Fruit fly (Drosophila melanogaster) whole organism, embryonic: ENCODE data around the gene RpL8.

Experiments
- Abd-B ChIP-seq: fragments of 200-800 bp; sonication (Bioruptor generic); optimal IDR thresholded peaks from 2 replicates; lab custom pipeline; 2018; ENCODE audit warnings: missing biosample characterization, mild to moderate bottlenecking, missing genetic modification characterization, moderate library complexity
- Bdp1 ChIP-seq: fragments of 200-800 bp; sonication (Bioruptor generic); optimal IDR thresholded peaks from 3 replicates; lab custom pipeline; 2016; ENCODE audit warnings: missing biosample characterization, missing genetic modification characterization
- BtbVII ChIP-seq: fragments of 200-800 bp; sonication (Bioruptor generic); optimal IDR thresholded peaks from 3 replicates; lab custom pipeline; 2017; ENCODE audit warnings: missing biosample characterization, mild to moderate bottlenecking, missing genetic modification characterization
- Bteb2 ChIP-seq: fragments of 200-800 bp; sonication (Bioruptor generic); optimal IDR thresholded peaks from 2 replicates; lab custom pipeline; 2016; ENCODE audit warnings: missing biosample characterization, missing genetic modification characterization
- CG10366 ChIP-seq: fragments of 200-800 bp; sonication (Bioruptor generic); IDR thresholded peaks from 2 replicates; pipeline ENCODE4 v1.3.6; 2022; ENCODE audit warnings: missing biosample characterization, missing genetic modification characterization
- CG10565 ChIP-seq: fragments of 200-800 bp; sonication (Bioruptor generic); optimal IDR thresholded peaks from 3 replicates; lab custom pipeline; 2016; ENCODE audit warnings: missing biosample characterization, mild to moderate bottlenecking, missing genetic modification characterization
- CG13894 ChIP-seq: fragments of 200-800 bp; sonication (Bioruptor generic); optimal IDR thresholded peaks from 3 replicates; lab custom pipeline; 2018; ENCODE audit warnings: missing biosample characterization, mild to moderate bottlenecking, missing genetic modification characterization, moderate library complexity
- CG1529 ChIP-seq: fragments of 200-800 bp; sonication (Bioruptor generic); optimal IDR thresholded peaks from 3 replicates; lab custom pipeline; 2018; ENCODE audit warnings: missing biosample characterization, missing genetic modification characterization
- CG15479 ChIP-seq: fragments of 200-800 bp; sonication (Bioruptor generic); optimal IDR thresholded peaks from 3 replicates; lab custom pipeline; 2019; ENCODE audit warnings: missing biosample characterization, mild to moderate bottlenecking, missing genetic modification characterization, moderate library complexity
- CG17359 ChIP-seq: fragments of 200-800 bp; sonication (Bioruptor generic); optimal IDR thresholded peaks from 3 replicates; lab custom pipeline; 2018; ENCODE audit warnings: missing biosample characterization, mild to moderate bottlenecking, missing genetic modification characterization, moderate library complexity
- CG18599 ChIP-seq: fragments of 200-800 bp; sonication (Bioruptor generic); optimal IDR thresholded peaks from 3 replicates; lab custom pipeline; 2017; ENCODE audit warnings: missing biosample characterization, missing genetic modification characterization, mild to moderate bottlenecking, moderate library complexity, missing genetic modification reagents
- CG30431 ChIP-seq: fragments of 200-800 bp; sonication (Bioruptor generic); optimal IDR thresholded peaks from 2 replicates; lab custom pipeline; 2017; ENCODE audit warnings: missing biosample characterization, missing genetic modification characterization
- CG31441 ChIP-seq: fragments of 200-800 bp; sonication (Bioruptor generic); IDR thresholded peaks from 2 replicates; pipeline ENCODE4 v1.3.6; 2022; ENCODE audit warnings: missing biosample characterization, missing genetic modification characterization
- CG3163 ChIP-seq: fragments of 200-800 bp; sonication (Bioruptor generic); optimal IDR thresholded peaks from 3 replicates; lab custom pipeline; 2016; ENCODE audit warnings: missing biosample characterization, missing genetic modification characterization
- CG32772 ChIP-seq: fragments of 200-800 bp; sonication (Bioruptor generic); IDR thresholded peaks from 2 replicates; pipeline ENCODE4 v1.3.6; 2022; ENCODE audit warnings: missing biosample characterization, missing genetic modification characterization
- CG4730 ChIP-seq: fragments of 200-800 bp; sonication (Bioruptor generic); IDR thresholded peaks from 2 replicates; pipeline ENCODE4 v1.3.6; 2022; ENCODE audit warnings: missing biosample characterization, missing genetic modification characterization
- CG7745 ChIP-seq: fragments of 200-800 bp; sonication (Bioruptor generic); optimal IDR thresholded peaks from 2 replicates; lab custom pipeline; 2018; ENCODE audit warnings: missing biosample characterization, mild to moderate bottlenecking, missing genetic modification characterization, moderate library complexity
- CG7839 ChIP-seq: fragments of 200-800 bp; sonication (Bioruptor generic); optimal IDR thresholded peaks from 3 replicates; lab custom pipeline; 2018; ENCODE audit warnings: missing biosample characterization, mild to moderate bottlenecking, missing genetic modification characterization, moderate library complexity
- CG9932 ChIP-seq: fragments of 200-800 bp; sonication (Bioruptor generic); IDR thresholded peaks from 2 replicates; pipeline ENCODE4 v1.3.6; 2022; ENCODE audit warnings: missing biosample characterization, missing genetic modification characterization
- D19B ChIP-seq: fragments of 200-800 bp; sonication (Bioruptor generic); optimal IDR thresholded peaks from 2 replicates; lab custom pipeline; 2017; ENCODE audit warnings: missing biosample characterization, mild to moderate bottlenecking, missing genetic modification characterization
- Dbx ChIP-seq: fragments of 200-800 bp; sonication (Bioruptor generic); IDR thresholded peaks from 3 replicates; pipeline ENCODE4 v1.3.6; 2022; ENCODE audit warnings: missing biosample characterization, missing genetic modification characterization
- Elba2 ChIP-seq: fragments of 200-800 bp; sonication (Bioruptor generic); optimal IDR thresholded peaks from 3 replicates; lab custom pipeline; 2016; ENCODE audit warnings: missing biosample characterization, missing genetic modification characterization
- Ets65A ChIP-seq: fragments of 200-800 bp; sonication (Bioruptor generic); peaks from one replicate; lab custom pipeline; 2016; ENCODE audit warnings: missing biosample characterization, missing genetic modification characterization
- Hmr ChIP-seq: fragments of 200-800 bp; sonication (Bioruptor generic); optimal IDR thresholded peaks from 3 replicates; lab custom pipeline; 2017; ENCODE audit warnings: mild to moderate bottlenecking, missing biosample characterization, missing genetic modification reagents, missing genetic modification characterization
- Hr78 ChIP-seq, 2 experiments: fragments of 200-800 bp in 1 of 2; fragments of >200 bp in 1 of 2; sonication (Bioruptor generic) in 1 of 2; optimal IDR thresholded peaks; 2 replicates each; lab custom pipeline; 2017 to 2019; ENCODE audit warnings: missing biosample characterization in 2 of 2, missing genetic modification characterization in 2 of 2, mild to moderate bottlenecking in 1 of 2, moderate library complexity in 1 of 2
- Lhr ChIP-seq: fragments of 200-800 bp; sonication (Bioruptor generic); optimal IDR thresholded peaks from 3 replicates; lab custom pipeline; 2017; ENCODE audit warnings: mild to moderate bottlenecking, missing biosample characterization, missing genetic modification reagents, missing genetic modification characterization
- NK7.1 ChIP-seq: fragments of 200-800 bp; sonication (Bioruptor generic); optimal IDR thresholded peaks from 3 replicates; lab custom pipeline; 2016; ENCODE audit warnings: missing biosample characterization, missing genetic modification characterization
- Rx ChIP-seq: fragments of 200-800 bp; sonication (Bioruptor generic); IDR thresholded peaks from 2 replicates; pipeline ENCODE4 v1.3.6; 2022; ENCODE audit warnings: missing biosample characterization, missing genetic modification characterization
- Sry-β ChIP-seq: fragments of 200-800 bp; sonication (Bioruptor generic); optimal IDR thresholded peaks from 2 replicates; lab custom pipeline; 2018; ENCODE audit warnings: missing biosample characterization, mild to moderate bottlenecking, missing genetic modification characterization, moderate library complexity
- Usf ChIP-seq: fragments of 200-800 bp; sonication (Bioruptor generic); optimal IDR thresholded peaks from 2 replicates; lab custom pipeline; 2017; ENCODE audit warnings: missing genotype, missing biosample characterization, missing genetic modification characterization
- esg ChIP-seq: fragments of 200-800 bp; sonication (Bioruptor generic); conservative IDR thresholded peaks from 2 replicates; pipeline ENCODE4 v1.3.6; 2022; ENCODE audit warnings: missing biosample characterization, missing genetic modification characterization
- exex ChIP-seq: fragments of 200-800 bp; sonication (Bioruptor generic); optimal IDR thresholded peaks from 4 replicates; lab custom pipeline; 2018; ENCODE audit warnings: missing biosample characterization, mild to moderate bottlenecking, missing genetic modification characterization, moderate library complexity
- fd102C ChIP-seq: fragments of 200-800 bp; sonication (Bioruptor generic); optimal IDR thresholded peaks from 2 replicates; lab custom pipeline; 2018; ENCODE audit warnings: missing biosample characterization, mild to moderate bottlenecking, missing genetic modification characterization, moderate library complexity
- gfzf ChIP-seq: fragments of 200-800 bp; sonication (Bioruptor generic); optimal IDR thresholded peaks from 2 replicates; lab custom pipeline; 2016; ENCODE audit warnings: missing biosample characterization, mild to moderate bottlenecking, missing genetic modification characterization, moderate library complexity
- grau ChIP-seq: fragments of 200-800 bp; optimal IDR thresholded peaks from 3 replicates; lab custom pipeline; 2019; ENCODE audit warnings: missing biosample characterization, mild to moderate bottlenecking, missing genetic modification characterization, moderate library complexity
- jing ChIP-seq: fragments of 200-800 bp; sonication (Bioruptor generic); optimal IDR thresholded peaks from 2 replicates; lab custom pipeline; 2018; ENCODE audit warnings: missing biosample characterization, mild to moderate bottlenecking, missing genetic modification characterization
- knrl ChIP-seq: fragments of 200-800 bp; sonication (Bioruptor generic); IDR thresholded peaks from 3 replicates; pipeline ENCODE4 v1.3.6; 2022; ENCODE audit warnings: missing biosample characterization, missing genetic modification characterization; ENCODE audit not compliant: partially characterized antibody
- mam ChIP-seq: fragments of 200-800 bp; sonication (Bioruptor generic); optimal IDR thresholded peaks from 3 replicates; lab custom pipeline; 2016; ENCODE audit warnings: missing biosample characterization, missing genetic modification characterization
- mirr ChIP-seq: fragments of 200-800 bp; sonication (Bioruptor generic); optimal IDR thresholded peaks from 3 replicates; lab custom pipeline; 2018; ENCODE audit warnings: missing biosample characterization, mild to moderate bottlenecking, missing genetic modification characterization
- mld ChIP-seq: fragments of 200-800 bp; sonication (Bioruptor generic); IDR thresholded peaks from 3 replicates; pipeline ENCODE4 v1.3.6; 2022; ENCODE audit warnings: missing biosample characterization, missing genetic modification characterization; ENCODE audit not compliant: partially characterized antibody
- pfk ChIP-seq: fragments of 200-800 bp; sonication (Bioruptor generic); optimal IDR thresholded peaks from 2 replicates; lab custom pipeline; 2018; ENCODE audit warnings: missing biosample characterization, mild to moderate bottlenecking, missing genetic modification characterization, moderate library complexity
- pnt ChIP-seq: fragments of 200-800 bp; sonication (Bioruptor generic); optimal IDR thresholded peaks from 3 replicates; lab custom pipeline; 2016; ENCODE audit warnings: missing biosample characterization, missing genetic modification characterization
- ranshi ChIP-seq: fragments of 200-800 bp; sonication (Bioruptor generic); IDR thresholded peaks from 2 replicates; pipeline ENCODE4 v1.3.6; 2022; ENCODE audit warnings: missing biosample characterization, missing genetic modification characterization
- scrt ChIP-seq: fragments of 200-800 bp; sonication (Bioruptor generic); optimal IDR thresholded peaks from 2 replicates; lab custom pipeline; 2018; ENCODE audit warnings: missing biosample characterization, mild to moderate bottlenecking, missing genetic modification characterization, moderate library complexity
- sens ChIP-seq: fragments of 200-800 bp; sonication (Bioruptor generic); peaks from one replicate; lab custom pipeline; 2016; ENCODE audit warnings: missing biosample characterization, missing genetic modification characterization
- slou ChIP-seq: fragments of 200-800 bp; sonication (Bioruptor generic); optimal IDR thresholded peaks from 3 replicates; lab custom pipeline; 2016; ENCODE audit warnings: missing biosample characterization, missing genetic modification characterization
- sug ChIP-seq: fragments of 200-800 bp; optimal IDR thresholded peaks from 2 replicates; lab custom pipeline; 2019; ENCODE audit warnings: missing biosample characterization, mild to moderate bottlenecking, missing genetic modification characterization, moderate library complexity
- wdn ChIP-seq: fragments of 200-800 bp; sonication (Bioruptor generic); IDR thresholded peaks from 2 replicates; pipeline ENCODE4 v1.3.6; 2022; ENCODE audit warnings: missing biosample characterization, missing genetic modification characterization

RpL8 gene

dm6 chr3L:2634929-2635799 lies 47.9 kb downstream of the RpL8 start (continued):
- TF ChIP-seq CG13894 (tag; lab: Kevin White, UChicago) (peak; percentile 55), Bdp1 (GFP tag; lab: Kevin White, UChicago) (peak; percentile 61), fd102C (GFP tag; lab: Kevin White, UChicago) (peak; percentile 67), CG32772 (peak; percentile 56; the same call in 1 of the 2 replicates), Abd-B (GFP tag; lab: Kevin White, UChicago) (no peak), Hmr (GFP tag; lab: Kevin White, UChicago) (peak; percentile 92), sug (peak; percentile 78), CG1529 (GFP tag; lab: Kevin White, UChicago) (peak; percentile 71), gfzf (GFP tag; lab: Kevin White, UChicago) (peak; percentile 32), ranshi (peak; percentile 76), CG4730 (GFP tag; lab: Robert Waterston, UW) (peak; percentile 38; the same call in 1 of the 2 replicates), grau (peak; percentile 70), pnt (GFP tag; lab: Kevin White, UChicago) (peak; percentile 12), CG30431 (peak; percentile 45), Elba2 (GFP tag; lab: Kevin White, UChicago) (no peak), Hr78 (GFP tag; optimal IDR thresholded peaks at IDR 0.05; lab: Kevin White, UChicago) (no peak), CG18599 (GFP tag; lab: Kevin White, UChicago) (peak; percentile 89), CG7839 (tag; lab: Kevin White, UChicago) (peak; percentile 70), Ets65A (peak; percentile 98), CG10366 (GFP tag; lab: Robert Waterston, UW) (peak; percentile 74), Bteb2 (GFP tag; lab: Kevin White, UChicago) (peak; percentile 79), CG7745 (no peak), NK7.1 (GFP tag; lab: Kevin White, UChicago) (peak; percentile 76), BtbVII (GFP tag; lab: Kevin White, UChicago) (peak; percentile 90), mam (GFP tag; lab: Kevin White, UChicago) (peak; percentile 66), wdn (peak; percentile 67), mld (GFP tag; lab: Robert Waterston, UW) (peak; percentile 78; the same call in 2 of the 3 replicates), CG31441 (peak; percentile 72), pfk (GFP tag; lab: Kevin White, UChicago) (peak; percentile 77), mirr (GFP tag; lab: Kevin White, UChicago) (peak; percentile 96), knrl (GFP tag; lab: Robert Waterston, UW) (peak; percentile 67; the same call in 2 of the 3 replicates), CG15479 (peak; percentile 55), Rx (GFP tag; lab: Robert Waterston, UW) (peak; percentile 74), Lhr (GFP tag; lab: Kevin White, UChicago) (no peak), exex (tag; lab: Kevin White, UChicago) (peak; percentile 30), CG9932 (GFP tag; lab: Robert Waterston, UW) (peak; percentile 68), D19B (GFP tag; lab: Kevin White, UChicago) (peak; percentile 50), jing (no peak), sens (GFP tag; lab: Kevin White, UChicago) (peak; percentile 95), Sry-β (peak; percentile 51), Usf (peak; percentile 34), esg (GFP tag; lab: Robert Waterston, UW) (no peak), CG17359 (tag; lab: Kevin White, UChicago) (peak; percentile 74), CG10565 (GFP tag; lab: Kevin White, UChicago) (no peak), slou (GFP tag; lab: Kevin White, UChicago) (peak; percentile 69), Dbx (peak; percentile 84), scrt (GFP tag; lab: Kevin White, UChicago) (peak; percentile 81), CG3163 (GFP tag; lab: Kevin White, UChicago) (peak; percentile 61)
